Worm (Caenorhabditis elegans) whole organism, late embryonic: ENCODE measurements around the gene F47B10.6.

Source experiments
- K02D7.2 ChIP-seq: sonication (generic microtip); optimal IDR thresholded peaks from 2 replicates; lab custom pipeline; 2017; ENCODE audit warnings: mild to moderate bottlenecking, missing genetic modification characterization, missing compliant biosample characterization
- ama-1 ChIP-seq: fragments of 150-350 bp; optimal IDR thresholded peaks from 2 replicates; lab custom pipeline; 2014
- ceh-2 ChIP-seq: sonication (generic microtip); optimal IDR thresholded peaks from 2 replicates; lab custom pipeline; 2016; ENCODE audit warnings: missing genotype, missing genetic modification characterization, missing compliant biosample characterization
- ceh-45 ChIP-seq: fragments of 200-800 bp; sonication (Bioruptor generic); IDR thresholded peaks from 2 replicates; pipeline ENCODE4 v1.3.6; 2022; ENCODE audit warnings: missing genetic modification reagents, missing genetic modification characterization, missing compliant biosample characterization
- dmd-4 ChIP-seq: sonication (generic microtip); optimal IDR thresholded peaks from 2 replicates; lab custom pipeline; 2016; ENCODE audit warnings: borderline replicate concordance, missing genetic modification characterization, missing compliant biosample characterization
- ets-4 ChIP-seq: sonication (generic microtip); optimal IDR thresholded peaks from 2 replicates; lab custom pipeline; 2016; ENCODE audit warnings: missing genetic modification characterization, missing compliant biosample characterization
- lin-11 ChIP-seq: fragments of 200-800 bp; sonication (Bioruptor generic); optimal IDR thresholded peaks from 2 replicates; lab custom pipeline; 2018; ENCODE audit warnings: mild to moderate bottlenecking, missing genetic modification characterization, missing compliant biosample characterization
- nhr-11 ChIP-seq: fragments of 150-350 bp; optimal IDR thresholded peaks from 2 replicates; lab custom pipeline; 2014; ENCODE audit warnings: missing biosample characterization, missing genetic modification characterization
- pha-2 ChIP-seq: sonication (generic microtip); optimal IDR thresholded peaks from 2 replicates; lab custom pipeline; 2017; ENCODE audit warnings: mild to moderate bottlenecking, missing genetic modification characterization, missing compliant biosample characterization
- pha-4 ChIP-seq: fragments of 150-350 bp; optimal IDR thresholded peaks from 2 replicates; lab custom pipeline; 2018; ENCODE audit warnings: missing biosample characterization, missing genetic modification reagents, missing genetic modification characterization
- pqm-1 ChIP-seq: sonication (generic microtip); optimal IDR thresholded peaks from 2 replicates; lab custom pipeline; 2016; ENCODE audit warnings: missing genetic modification characterization, missing compliant biosample characterization
- tbx-2 ChIP-seq: sonication (generic microtip); optimal IDR thresholded peaks from 2 replicates; lab custom pipeline; 2016; ENCODE audit warnings: missing genetic modification characterization, missing compliant biosample characterization
- ttx-3 ChIP-seq: sonication (generic microtip); optimal IDR thresholded peaks from 2 replicates; lab custom pipeline; 2016; ENCODE audit warnings: missing genetic modification reagents, missing genetic modification characterization, missing compliant biosample characterization

- TF ChIP-seq pha-4 (tag; lab: Kevin White, UChicago) (no peak), ets-4 (tag; lab: Kevin White, UChicago) (no peak), nhr-11 (tag; lab: Kevin White, UChicago) (no peak), ceh-2 (tag; lab: Kevin White, UChicago) (no peak), dmd-4 (tag; lab: Kevin White, UChicago) (no peak), ceh-45 (GFP tag; lab: Robert Waterston, UW) (no peak), ttx-3 (tag; lab: Kevin White, UChicago) (no peak), K02D7.2 (no peak), lin-11 (no peak), pha-2 (tag; lab: Kevin White, UChicago) (no peak), ama-1 (lab: Kevin White, UChicago) (no peak), pqm-1 (tag; lab: Kevin White, UChicago) (no peak), tbx-2 (no peak)
These were observed 40.8 kb downstream of the F47B10.6 start, which contains the start of gene dgn-1 for ce11 chrX:10928948-10929563.
